Worm (Caenorhabditis elegans): ENCODE data around the gene C28D4.10.
A peak's percentile ranks its signal among the peaks of the same experiment; 100 is the strongest.

ce11 chrIV:9716490-9716889, 21.8 kb upstream of the C28D4.10 start:
- TF ChIP-seq lin-39 (tag; optimal IDR thresholded peaks at IDR 0.05) (no peak), ztf-11 (tag; optimal IDR thresholded peaks at IDR 0.05) (no peak), gei-8 (GFP tag; optimal IDR thresholded peaks at IDR 0.05) (no peak), dmd-9 (GFP tag; IDR thresholded peaks at IDR 0.05) (no peak), fkh-10 (GFP tag; optimal IDR thresholded peaks at IDR 0.05) (no peak), ZK546.5 (tag; optimal IDR thresholded peaks at IDR 0.05) (no peak), duxl-1 (tag; optimal IDR thresholded peaks at IDR 0.05; ENCODE audit: poor library complexity) (no peak), aha-1 (tag) (no peak), pha-4 (GFP tag; IDR thresholded peaks at IDR 0.05) (no peak), pha-4 (tag; optimal IDR thresholded peaks at IDR 0.05) (no peak), nhr-28 (tag; optimal IDR thresholded peaks at IDR 0.05) (peak; percentile 90)

Data from whole organism, L4 larva.